Worm (Caenorhabditis elegans): ENCODE results near the gene R102.2.

DNA sequence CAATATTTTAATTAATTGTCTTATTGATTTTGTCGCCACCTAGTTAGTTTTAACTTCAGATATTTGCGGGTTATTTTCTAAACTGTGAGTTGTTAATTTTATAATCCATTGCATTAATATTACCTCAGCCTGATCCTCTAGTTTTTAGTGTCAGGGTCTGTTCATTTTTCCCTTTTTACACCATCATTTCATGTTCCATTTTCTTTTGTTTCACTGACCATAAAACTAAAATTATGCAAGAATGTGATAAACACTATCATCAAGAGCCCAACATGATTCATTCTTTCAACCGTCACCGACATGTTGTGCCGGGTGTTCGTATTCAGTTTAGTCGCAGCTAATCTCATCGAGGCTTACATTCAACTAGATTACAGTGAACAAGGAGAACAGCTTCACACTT, 48.4 kb upstream of the R102.2 start, which contains the start of gene F56C4.2:
- TF ChIP-seq dmd-4 (tag; optimal IDR thresholded peaks at IDR 0.05; ENCODE audit: borderline replicate concordance) (no peak), ama-1 (optimal IDR thresholded peaks at IDR 0.05) (no peak), pat-9 (tag; optimal IDR thresholded peaks at IDR 0.05) (no peak), unc-3 (GFP tag; conservative IDR thresholded peaks at IDR 0.05) (no peak), unc-3 (tag; optimal IDR thresholded peaks at IDR 0.05) (no peak), pqm-1 (tag; optimal IDR thresholded peaks at IDR 0.05) (no peak), lim-6 (tag; optimal IDR thresholded peaks at IDR 0.05) (no peak), pax-1 (tag; optimal IDR thresholded peaks at IDR 0.05) (no peak), fkh-10 (GFP tag; optimal IDR thresholded peaks at IDR 0.05) (no peak)
